Fruit fly (Drosophila melanogaster) whole organism, prepupa: ENCODE data around the gene Cyp4ac1.

Experiments
- Blimp-1 ChIP-seq: fragments of 200-800 bp; sonication (Bioruptor generic); optimal IDR thresholded peaks from 3 replicates; lab custom pipeline; 2017; ENCODE audit warnings: missing biosample characterization, missing genetic modification characterization, mild to moderate bottlenecking, moderate library complexity, missing genetic modification reagents
- CG10631 ChIP-seq: fragments of 200-800 bp; sonication (Bioruptor generic); optimal IDR thresholded peaks from 2 replicates; lab custom pipeline; 2016; ENCODE audit warnings: missing biosample characterization, missing genetic modification characterization
- CG10669 ChIP-seq: fragments of 200-800 bp; sonication (Bioruptor generic); optimal IDR thresholded peaks from 3 replicates; lab custom pipeline; 2018; ENCODE audit warnings: missing biosample characterization, mild to moderate bottlenecking, missing genetic modification characterization, moderate library complexity
- CG11294 ChIP-seq: fragments of 200-800 bp; sonication (Bioruptor generic); IDR thresholded peaks from 2 replicates; pipeline ENCODE4 v1.3.6; 2022; ENCODE audit warnings: missing biosample characterization, missing genetic modification characterization
- CG11762 ChIP-seq: fragments of 200-800 bp; sonication (Bioruptor generic); optimal IDR thresholded peaks from 3 replicates; lab custom pipeline; 2016; ENCODE audit warnings: missing biosample characterization, missing genetic modification characterization; ENCODE audit not compliant: insufficient read depth
- CG11902 ChIP-seq: fragments of 200-800 bp; sonication (Bioruptor generic); optimal IDR thresholded peaks from 3 replicates; lab custom pipeline; 2016; ENCODE audit warnings: missing biosample characterization, missing genetic modification characterization
- CG15336 ChIP-seq: fragments of 200-800 bp; sonication (Bioruptor generic); IDR thresholded peaks from 2 replicates; pipeline ENCODE4 v1.3.6; 2022; ENCODE audit warnings: missing biosample characterization, missing genetic modification characterization
- CG1621 ChIP-seq: fragments of 200-800 bp; sonication (Bioruptor generic); optimal IDR thresholded peaks from 3 replicates; lab custom pipeline; 2018; ENCODE audit warnings: missing biosample characterization, mild to moderate bottlenecking, missing genetic modification characterization
- CG3032 ChIP-seq: fragments of 200-800 bp; optimal IDR thresholded peaks from 2 replicates; lab custom pipeline; 2019; ENCODE audit warnings: missing biosample characterization, mild to moderate bottlenecking, missing genetic modification characterization, moderate library complexity
- CG31627 ChIP-seq: fragments of 200-800 bp; sonication (Bioruptor generic); optimal IDR thresholded peaks from 3 replicates; lab custom pipeline; 2016; ENCODE audit warnings: missing biosample characterization, missing genetic modification characterization
- CG32006 ChIP-seq: fragments of 200-800 bp; sonication (Bioruptor generic); optimal IDR thresholded peaks from 3 replicates; lab custom pipeline; 2017; ENCODE audit warnings: missing biosample characterization, mild to moderate bottlenecking, missing genetic modification characterization
- CG34406 ChIP-seq: fragments of 200-800 bp; sonication (Bioruptor generic); optimal IDR thresholded peaks from 3 replicates; lab custom pipeline; 2016; ENCODE audit warnings: missing biosample characterization, missing genetic modification characterization
- CG3919 ChIP-seq: fragments of 200-800 bp; sonication (Bioruptor generic); optimal IDR thresholded peaks from 3 replicates; lab custom pipeline; 2016; ENCODE audit warnings: missing biosample characterization, missing genetic modification characterization
- CG4318 ChIP-seq: fragments of 200-800 bp; sonication (Bioruptor generic); optimal IDR thresholded peaks from 3 replicates; lab custom pipeline; 2017; ENCODE audit warnings: missing biosample characterization, mild to moderate bottlenecking, missing genetic modification characterization
- CG6163 ChIP-seq: fragments of 200-800 bp; sonication (Bioruptor generic); IDR thresholded peaks from 3 replicates; pipeline ENCODE4 v1.3.6; 2022; ENCODE audit warnings: missing biosample characterization, missing genetic modification characterization
- CG6276 ChIP-seq: fragments of 200-800 bp; sonication (Bioruptor generic); optimal IDR thresholded peaks from 2 replicates; lab custom pipeline; 2017; ENCODE audit warnings: missing biosample characterization, mild to moderate bottlenecking, missing genetic modification characterization
- CG6792 ChIP-seq: fragments of 200-800 bp; sonication (Bioruptor generic); optimal IDR thresholded peaks from 3 replicates; lab custom pipeline; 2016; ENCODE audit warnings: missing biosample characterization, missing genetic modification characterization
- CG6808 ChIP-seq: fragments of 200-800 bp; sonication (Bioruptor generic); optimal IDR thresholded peaks from 3 replicates; lab custom pipeline; 2017; ENCODE audit warnings: missing biosample characterization, missing genetic modification characterization, mild to moderate bottlenecking, moderate library complexity, missing genetic modification reagents
- CG7368 ChIP-seq: fragments of 200-800 bp; sonication (Bioruptor generic); optimal IDR thresholded peaks from 3 replicates; lab custom pipeline; 2016; ENCODE audit warnings: missing biosample characterization, missing genetic modification characterization
- CG8119 ChIP-seq: fragments of 200-800 bp; sonication (Bioruptor generic); IDR thresholded peaks from 3 replicates; pipeline ENCODE4 v1.3.6; 2022; ENCODE audit warnings: missing biosample characterization, missing genetic modification characterization
- CG8632 ChIP-seq: fragments of 200-800 bp; sonication (Bioruptor generic); optimal IDR thresholded peaks from 3 replicates; lab custom pipeline; 2016; ENCODE audit warnings: missing biosample characterization, missing genetic modification characterization
- CG9139 ChIP-seq: fragments of 200-800 bp; sonication (Bioruptor generic); optimal IDR thresholded peaks from 3 replicates; lab custom pipeline; 2017; ENCODE audit warnings: missing biosample characterization, mild to moderate bottlenecking, missing genetic modification characterization
- Eip75B ChIP-seq: fragments of 200-800 bp; sonication (Bioruptor generic); optimal IDR thresholded peaks from 3 replicates; lab custom pipeline; 2016; ENCODE audit warnings: missing biosample characterization, missing genetic modification characterization
- Eip78C ChIP-seq: fragments of 200-800 bp; sonication (Bioruptor generic); peaks from one replicate; lab custom pipeline; 2016; ENCODE audit warnings: missing biosample characterization, missing genetic modification characterization
- Eip93F ChIP-seq: fragments of 200-800 bp; sonication (Bioruptor generic); optimal IDR thresholded peaks from 2 replicates; lab custom pipeline; 2016; ENCODE audit warnings: missing biosample characterization, mild to moderate bottlenecking, missing genetic modification characterization
- Ets21C ChIP-seq: fragments of 200-800 bp; sonication (Bioruptor generic); optimal IDR thresholded peaks from 3 replicates; lab custom pipeline; 2016; ENCODE audit warnings: missing biosample characterization, missing genetic modification characterization
- Ets96B ChIP-seq: fragments of 200-800 bp; optimal IDR thresholded peaks from 2 replicates; lab custom pipeline; 2019; ENCODE audit warnings: missing biosample characterization, mild to moderate bottlenecking, missing genetic modification characterization, moderate library complexity
- Gug ChIP-seq: fragments of 200-800 bp; sonication (Bioruptor generic); IDR thresholded peaks from 2 replicates; pipeline ENCODE4 v1.3.6; 2022; ENCODE audit warnings: missing biosample characterization, missing genetic modification characterization
- Hr38 ChIP-seq: sonication (Bioruptor generic); optimal IDR thresholded peaks from 2 replicates; lab custom pipeline; 2016; ENCODE audit warnings: missing biosample characterization, missing genetic modification characterization
- Hr4 ChIP-seq: fragments of 200-800 bp; sonication (Bioruptor generic); optimal IDR thresholded peaks from 3 replicates; lab custom pipeline; 2016; ENCODE audit warnings: missing biosample characterization, missing genetic modification characterization
- Lpt ChIP-seq: fragments of 200-800 bp; sonication (Bioruptor generic); optimal IDR thresholded peaks from 3 replicates; lab custom pipeline; 2016; ENCODE audit warnings: missing biosample characterization, missing genetic modification characterization
- Met ChIP-seq: fragments of 200-800 bp; sonication (Bioruptor generic); optimal IDR thresholded peaks from 3 replicates; lab custom pipeline; 2016; ENCODE audit warnings: missing biosample characterization, missing genetic modification characterization
- OdsH ChIP-seq: fragments of 200-800 bp; sonication (Bioruptor generic); optimal IDR thresholded peaks from 3 replicates; lab custom pipeline; 2016; ENCODE audit warnings: missing biosample characterization, missing genetic modification characterization
- Sox102F ChIP-seq: fragments of 200-800 bp; sonication (Bioruptor generic); optimal IDR thresholded peaks from 2 replicates; lab custom pipeline; 2016; ENCODE audit warnings: missing biosample characterization, mild to moderate bottlenecking, missing genetic modification characterization
- Sox14 ChIP-seq: fragments of 200-800 bp; sonication (Bioruptor generic); optimal IDR thresholded peaks from 3 replicates; lab custom pipeline; 2016; ENCODE audit warnings: missing biosample characterization, missing genetic modification characterization
- Sox15 ChIP-seq: fragments of 200-800 bp; sonication (Bioruptor generic); optimal IDR thresholded peaks from 3 replicates; lab custom pipeline; 2016; ENCODE audit warnings: missing biosample characterization, missing genetic modification characterization
- achi ChIP-seq: fragments of 200-800 bp; sonication (Bioruptor generic); optimal IDR thresholded peaks from 3 replicates; lab custom pipeline; 2016; ENCODE audit warnings: missing biosample characterization, missing genetic modification characterization
- acj6 ChIP-seq: fragments of 200-800 bp; sonication (Bioruptor generic); optimal IDR thresholded peaks from 3 replicates; lab custom pipeline; 2016; ENCODE audit warnings: missing biosample characterization, missing genetic modification characterization
- cyc ChIP-seq: fragments of 200-800 bp; sonication (Bioruptor generic); optimal IDR thresholded peaks from 3 replicates; lab custom pipeline; 2016; ENCODE audit warnings: missing biosample characterization, missing genetic modification characterization
- dac ChIP-seq: fragments of 200-800 bp; sonication (Bioruptor generic); optimal IDR thresholded peaks from 2 replicates; lab custom pipeline; 2017; ENCODE audit warnings: missing biosample characterization, mild to moderate bottlenecking, missing genetic modification characterization
- dsx ChIP-seq: fragments of 200-800 bp; optimal IDR thresholded peaks from 3 replicates; lab custom pipeline; 2019; ENCODE audit warnings: missing biosample characterization, mild to moderate bottlenecking, missing genetic modification characterization, moderate library complexity; ENCODE audit not compliant: poor library complexity, severe bottlenecking
- eg ChIP-seq: fragments of 200-800 bp; sonication (Bioruptor generic); IDR thresholded peaks from 3 replicates; pipeline ENCODE4 v1.3.6; 2022; ENCODE audit warnings: missing biosample characterization, missing genetic modification characterization
- fd59A ChIP-seq: fragments of 200-800 bp; sonication (Bioruptor generic); optimal IDR thresholded peaks from 2 replicates; lab custom pipeline; 2017; ENCODE audit warnings: missing biosample characterization, mild to moderate bottlenecking, missing genetic modification characterization, missing genetic modification reagents
- salr ChIP-seq, 2 experiments: fragments of 200-800 bp; sonication (Bioruptor generic); optimal IDR thresholded peaks; 3 replicates each; lab custom pipeline; 2016 to 2018; ENCODE audit warnings: missing biosample characterization in 2 of 2, missing genetic modification characterization in 2 of 2, mild to moderate bottlenecking in 1 of 2
- spab ChIP-seq: fragments of 200-800 bp; sonication (Bioruptor generic); optimal IDR thresholded peaks from 2 replicates; lab custom pipeline; 2017; ENCODE audit warnings: missing biosample characterization, mild to moderate bottlenecking, missing genetic modification characterization, missing genetic modification reagents
- svp ChIP-seq: fragments of 200-800 bp; sonication (Bioruptor generic); peaks from one replicate; lab custom pipeline; 2016; ENCODE audit warnings: missing biosample characterization, missing genetic modification characterization
- topi ChIP-seq: fragments of 200-800 bp; sonication (Bioruptor generic); optimal IDR thresholded peaks from 3 replicates; lab custom pipeline; 2016; ENCODE audit warnings: missing biosample characterization, missing genetic modification characterization
- vri ChIP-seq: fragments of 200-800 bp; sonication (Bioruptor generic); optimal IDR thresholded peaks from 3 replicates; lab custom pipeline; 2016; ENCODE audit warnings: missing biosample characterization, mild to moderate bottlenecking, missing genetic modification characterization

The Cyp4ac1 gene

dm6 chr2L:5260267-5260666 lies 3.5 kb upstream of the Cyp4ac1 start:
- TF ChIP-seq CG34406 (GFP tag; lab: Kevin White, UChicago) (no peak), Eip78C (GFP tag; lab: Kevin White, UChicago) (peak; percentile 29)

- TF ChIP-seq Gug (GFP tag; lab: Robert Waterston, UW) (peak; percentile 66; the same call in 1 of the 2 replicates), CG6276 (GFP tag; lab: Kevin White, UChicago) (peak; percentile 75), CG3032 (peak; percentile 86), Met (GFP tag; lab: Kevin White, UChicago) (peak; percentile 94), CG6808 (peak; percentile 89), Hr4 (GFP tag; lab: Kevin White, UChicago) (peak; percentile 51), CG32006 (GFP tag; lab: Kevin White, UChicago) (peak; percentile 75), Sox15 (GFP tag; lab: Kevin White, UChicago) (peak; percentile 53), CG10669 (peak; percentile 84), CG4318 (GFP tag; lab: Kevin White, UChicago) (peak; percentile 35), OdsH (peak; percentile 76), CG6792 (GFP tag; lab: Kevin White, UChicago) (peak; percentile 82), CG1621 (tag; lab: Kevin White, UChicago) (peak; percentile 89), Ets96B (tag; lab: Kevin White, UChicago) (peak; percentile 90), svp (peak; percentile 95), CG3919 (peak; percentile 89), CG8632 (GFP tag; lab: Kevin White, UChicago) (peak; percentile 80), spab (GFP tag; lab: Kevin White, UChicago) (peak; percentile 89), Lpt (GFP tag; lab: Kevin White, UChicago) (peak; percentile 74), CG7368 (peak; percentile 72), Eip93F (GFP tag; lab: Kevin White, UChicago) (peak; percentile 80), Eip78C (GFP tag; lab: Kevin White, UChicago) (peak; percentile 97), achi (GFP tag; lab: Kevin White, UChicago) (peak; percentile 84), Sox102F (GFP tag; lab: Kevin White, UChicago) (peak; percentile 93), CG8119 (GFP tag; lab: Robert Waterston, UW) (peak; percentile 87), Ets21C (peak; percentile 75), CG11294 (peak; percentile 59), CG10631 (GFP tag; lab: Kevin White, UChicago) (peak; percentile 78), Blimp-1 (GFP tag; lab: Kevin White, UChicago) (peak; percentile 67), CG11762 (GFP tag; lab: Kevin White, UChicago) (peak; percentile 84), CG11902 (GFP tag; lab: Kevin White, UChicago) (peak; percentile 53), dsx (GFP tag; lab: Kevin White, UChicago) (peak; percentile 90), acj6 (GFP tag; lab: Kevin White, UChicago) (peak; percentile 85), fd59A (peak; percentile 81), cyc (GFP tag; lab: Kevin White, UChicago) (peak; percentile 89), CG31627 (GFP tag; lab: Kevin White, UChicago) (peak; percentile 87), CG9139 (GFP tag; lab: Kevin White, UChicago) (peak; percentile 86), eg (GFP tag; lab: Robert Waterston, UW) (peak; percentile 74), topi (peak; percentile 93), dac (GFP tag; lab: Kevin White, UChicago) (peak; percentile 9), Eip75B (GFP tag; lab: Kevin White, UChicago) (peak; percentile 92), vri (GFP tag; lab: Kevin White, UChicago) (peak; percentile 99), CG34406 (GFP tag; lab: Kevin White, UChicago) (peak; percentile 82), CG15336 (GFP tag; lab: Robert Waterston, UW) (peak; percentile 81), Sox14 (GFP tag; lab: Kevin White, UChicago) (peak; percentile 91), Hr38 (GFP tag; lab: Kevin White, UChicago) (no peak), salr (GFP tag; optimal IDR thresholded peaks at IDR 0.05; lab: Kevin White, UChicago) (peak; percentile 73 to 87), CG6163 (GFP tag; lab: Robert Waterston, UW) (peak; percentile 93)
Observed at dm6 chr2L:5261223-5261984, 2.4 kb upstream of the Cyp4ac1 start.
